Worm (Caenorhabditis elegans) whole organism, late embryonic: ENCODE data around the gene vit-2.

ENCODE experiments used
- T23F11.4 ChIP-seq: fragments of 200-800 bp; sonication (Bioruptor generic); optimal IDR thresholded peaks from 2 replicates; lab custom pipeline; 2018; ENCODE audit warnings: mild to moderate bottlenecking, missing genetic modification characterization, missing compliant biosample characterization
- ceh-18 ChIP-seq: sonication (generic microtip); optimal IDR thresholded peaks from 2 replicates; lab custom pipeline; 2016; ENCODE audit warnings: missing genetic modification characterization, missing compliant biosample characterization
- ceh-9 ChIP-seq: sonication (generic microtip); optimal IDR thresholded peaks from 2 replicates; lab custom pipeline; 2016; ENCODE audit warnings: mild to moderate bottlenecking, missing genetic modification characterization, inconsistent platforms, missing compliant biosample characterization
- che-1 ChIP-seq: sonication (generic microtip); optimal IDR thresholded peaks from 2 replicates; lab custom pipeline; 2016; ENCODE audit warnings: mild to moderate bottlenecking, missing genetic modification characterization, missing compliant biosample characterization
- fkh-10 ChIP-seq: fragments of 150-350 bp; optimal IDR thresholded peaks from 2 replicates; lab custom pipeline; 2014; ENCODE audit warnings: missing biosample characterization, missing genetic modification reagents, missing genetic modification characterization
- hlh-30 ChIP-seq: sonication (generic microtip); optimal IDR thresholded peaks from 2 replicates; lab custom pipeline; 2017; ENCODE audit warnings: antibody characterized with exemption, missing genetic modification characterization, missing compliant biosample characterization; ENCODE audit not compliant: insufficient read depth
- madf-2 ChIP-seq: sonication (generic microtip); optimal IDR thresholded peaks from 2 replicates; lab custom pipeline; 2017; ENCODE audit warnings: missing genetic modification characterization, missing compliant biosample characterization
- nhr-11 ChIP-seq: fragments of 150-350 bp; optimal IDR thresholded peaks from 2 replicates; lab custom pipeline; 2014; ENCODE audit warnings: missing biosample characterization, missing genetic modification characterization
- tbx-2 ChIP-seq: sonication (generic microtip); optimal IDR thresholded peaks from 2 replicates; lab custom pipeline; 2016; ENCODE audit warnings: missing genetic modification characterization, missing compliant biosample characterization
- zip-5 ChIP-seq: sonication (generic microtip); optimal IDR thresholded peaks from 2 replicates; lab custom pipeline; 2016; ENCODE audit warnings: missing genetic modification characterization, missing compliant biosample characterization

DNA sequence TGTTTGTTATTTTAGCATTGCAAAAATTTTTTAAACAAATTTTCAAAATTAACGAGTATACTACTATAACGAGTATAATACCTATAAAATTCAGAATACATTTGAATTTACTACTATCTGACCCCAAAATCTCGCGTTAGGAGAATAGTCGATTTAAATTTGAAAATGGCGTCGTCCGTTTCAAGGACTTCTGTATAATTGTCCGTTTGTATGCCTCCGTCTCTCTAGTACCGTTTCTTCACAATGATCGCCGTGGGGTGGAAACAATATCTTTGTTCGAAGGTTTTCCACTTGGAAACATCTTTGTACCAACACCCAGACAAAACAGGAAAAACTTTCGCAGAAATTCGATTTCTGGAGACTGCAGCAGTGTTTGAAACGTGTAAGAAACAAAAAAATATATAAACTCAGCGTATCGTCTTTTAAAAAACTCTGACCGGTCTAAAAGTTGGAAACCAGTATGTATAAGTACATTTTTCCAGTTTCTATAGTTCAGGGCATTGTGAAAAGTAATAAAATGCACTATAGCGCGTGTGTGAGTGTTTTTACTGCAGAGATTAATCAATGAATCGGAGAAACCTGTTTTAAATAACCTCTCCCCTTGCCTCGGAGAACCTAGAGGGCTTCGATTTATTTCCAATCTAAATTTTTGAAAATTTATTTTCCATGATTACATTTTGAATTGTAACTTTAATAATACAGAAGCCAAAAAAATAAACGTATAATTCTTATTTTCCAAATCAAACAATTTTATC is 37.1 kb downstream of the vit-2 start:
- TF ChIP-seq hlh-30 (no peak), zip-5 (tag; lab: Kevin White, UChicago) (no peak), T23F11.4 (GFP tag; lab: Kevin White, UChicago) (no peak), nhr-11 (tag; lab: Kevin White, UChicago) (no peak), ceh-9 (tag; lab: Kevin White, UChicago) (no peak), tbx-2 (tag; lab: Kevin White, UChicago) (no peak), fkh-10 (no peak), ceh-18 (tag; lab: Kevin White, UChicago) (no peak), che-1 (tag; lab: Kevin White, UChicago) (no peak), madf-2 (tag; lab: Kevin White, UChicago) (no peak)
